Worm (Caenorhabditis elegans) whole organism, L1 larva: Measurements from ENCODE around the gene ZK177.3.
A peak's percentile ranks its signal among the peaks of the same experiment; 100 is the strongest.

Experiments used
- F16B12.6 ChIP-seq: fragments of 150-350 bp; optimal IDR thresholded peaks from 2 replicates; lab custom pipeline; 2014; ENCODE audit warnings: missing biosample characterization, missing genetic modification characterization
- aha-1 ChIP-seq: fragments of 150-350 bp; optimal IDR thresholded peaks from 2 replicates; lab custom pipeline; 2014; ENCODE audit warnings: missing biosample characterization, missing genetic modification characterization
- alr-1 ChIP-seq: fragments of 200-800 bp; sonication (Bioruptor generic); optimal IDR thresholded peaks from 2 replicates; lab custom pipeline; 2018; ENCODE audit warnings: borderline replicate concordance, mild to moderate bottlenecking, missing genetic modification characterization, missing compliant biosample characterization
- blmp-1 ChIP-seq: fragments of 150-350 bp; optimal IDR thresholded peaks from 2 replicates; lab custom pipeline; 2014; ENCODE audit warnings: missing biosample characterization, missing genetic modification characterization
- ceh-63 ChIP-seq: fragments of 200-800 bp; sonication (Bioruptor generic); optimal IDR thresholded peaks from 2 replicates; lab custom pipeline; 2018; ENCODE audit warnings: mild to moderate bottlenecking, missing genetic modification characterization, missing compliant biosample characterization
- ceh-82 ChIP-seq, 3 experiments: fragments of 150-350 bp in 1 of 3; sonication (generic microtip) in 2 of 3; optimal IDR thresholded peaks; 2 replicates each; lab custom pipeline; 2014 to 2017; ENCODE audit warnings: missing biosample characterization in 3 of 3, missing genetic modification characterization in 3 of 3
- ceh-88 ChIP-seq: fragments of 200-800 bp; sonication (Bioruptor generic); IDR thresholded peaks from 2 replicates; pipeline ENCODE4 v1.3.6; 2022; ENCODE audit warnings: missing genetic modification characterization, missing compliant biosample characterization
- dsc-1 ChIP-seq: sonication (generic microtip); optimal IDR thresholded peaks from 2 replicates; lab custom pipeline; 2016; ENCODE audit warnings: mild to moderate bottlenecking, missing genetic modification characterization, missing compliant biosample characterization
- efl-3 ChIP-seq: fragments of 200-800 bp; sonication (Bioruptor generic); optimal IDR thresholded peaks from 2 replicates; lab custom pipeline; 2018; ENCODE audit warnings: mild to moderate bottlenecking, missing genetic modification characterization, missing compliant biosample characterization
- egl-13 ChIP-seq: sonication (generic microtip); optimal IDR thresholded peaks from 2 replicates; lab custom pipeline; 2016; ENCODE audit warnings: missing genotype, missing genetic modification reagents, missing genetic modification characterization, missing compliant biosample characterization
- elt-2 ChIP-seq: sonication (generic microtip); optimal IDR thresholded peaks from 2 replicates; lab custom pipeline; 2016; ENCODE audit warnings: missing genetic modification characterization, mild to moderate bottlenecking, inconsistent platforms, missing compliant biosample characterization, missing genetic modification reagents
- elt-3 ChIP-seq, 6 experiments: fragments of 150-350 bp in 1 of 6; sonication (generic microtip); optimal IDR thresholded peaks; 2 replicates each; lab custom pipeline; 2017 to 2018; ENCODE audit warnings: missing biosample characterization in 6 of 6, missing genetic modification characterization in 6 of 6, inconsistent platforms in 1 of 6
- fkh-10 ChIP-seq: sonication (generic microtip); optimal IDR thresholded peaks from 2 replicates; lab custom pipeline; 2017; ENCODE audit warnings: missing biosample characterization, missing genetic modification reagents, missing genetic modification characterization
- fos-1 ChIP-seq: fragments of 150-350 bp; optimal IDR thresholded peaks from 2 replicates; lab custom pipeline; 2014; ENCODE audit warnings: missing biosample characterization, missing genetic modification characterization
- grh-1 ChIP-seq: fragments of 200-800 bp; sonication (Bioruptor generic); IDR thresholded peaks from 2 replicates; pipeline ENCODE4 v1.3.6; 2022; ENCODE audit warnings: missing genetic modification reagents, missing genetic modification characterization, missing compliant biosample characterization
- hlh-17 ChIP-seq: fragments of 200-800 bp; sonication (Bioruptor generic); optimal IDR thresholded peaks from 2 replicates; lab custom pipeline; 2018; ENCODE audit warnings: missing genetic modification characterization, mild to moderate bottlenecking, missing compliant biosample characterization, moderate library complexity, borderline replicate concordance
- hlh-4 ChIP-seq: sonication (generic microtip); optimal IDR thresholded peaks from 2 replicates; lab custom pipeline; 2016; ENCODE audit warnings: mild to moderate bottlenecking, missing genetic modification characterization, missing compliant biosample characterization
- hpl-2 ChIP-seq: fragments of 150-350 bp; optimal IDR thresholded peaks from 2 replicates; lab custom pipeline; 2014; ENCODE audit warnings: missing biosample characterization, missing genetic modification reagents, missing genetic modification characterization
- irx-1 ChIP-seq: sonication (generic microtip); optimal IDR thresholded peaks from 2 replicates; lab custom pipeline; 2016; ENCODE audit warnings: missing genetic modification characterization, missing compliant biosample characterization
- jun-1 ChIP-seq: fragments of 150-350 bp; optimal IDR thresholded peaks from 2 replicates; lab custom pipeline; 2014; ENCODE audit warnings: missing biosample characterization, missing genetic modification reagents, missing genetic modification characterization
- lin-13 ChIP-seq: fragments of 150-350 bp; optimal IDR thresholded peaks from 2 replicates; lab custom pipeline; 2014; ENCODE audit warnings: missing biosample characterization, missing genetic modification reagents, missing genetic modification characterization
- lin-14 ChIP-seq: fragments of 200-800 bp; sonication (Bioruptor generic); optimal IDR thresholded peaks from 2 replicates; lab custom pipeline; 2018; ENCODE audit warnings: mild to moderate bottlenecking, missing genetic modification characterization, moderate library complexity, missing compliant biosample characterization
- lin-15B ChIP-seq: fragments of 150-350 bp; sonication (generic microtip); optimal IDR thresholded peaks from 3 replicates; lab custom pipeline; 2014; ENCODE audit warnings: missing biosample characterization, missing genetic modification characterization
- lin-39 ChIP-seq: fragments of 150-350 bp; optimal IDR thresholded peaks from 2 replicates; lab custom pipeline; 2014; ENCODE audit warnings: missing biosample characterization, missing genetic modification reagents, missing genetic modification characterization
- mdl-1 ChIP-seq, 2 experiments: fragments of 150-350 bp; optimal IDR thresholded peaks; 2 replicates each; lab custom pipeline; 2014 to 2017; ENCODE audit warnings: missing biosample characterization in 2 of 2, missing genetic modification characterization in 2 of 2, inconsistent platforms in 1 of 2
- mep-1 ChIP-seq: fragments of 150-350 bp; optimal IDR thresholded peaks from 2 replicates; lab custom pipeline; 2014; ENCODE audit warnings: missing biosample characterization, missing genetic modification characterization
- nhr-19 ChIP-seq: fragments of 200-800 bp; sonication (Bioruptor generic); conservative IDR thresholded peaks from 2 replicates; pipeline ENCODE4 v1.3.6; 2022; ENCODE audit warnings: missing genetic modification characterization, missing compliant biosample characterization
- nhr-20 ChIP-seq: sonication (generic microtip); optimal IDR thresholded peaks from 2 replicates; lab custom pipeline; 2016; ENCODE audit warnings: mild to moderate bottlenecking, missing genetic modification characterization, missing compliant biosample characterization
- nhr-237 ChIP-seq: fragments of 150-350 bp; optimal IDR thresholded peaks from 2 replicates; lab custom pipeline; 2014; ENCODE audit warnings: missing biosample characterization, missing genetic modification characterization
- nhr-28 ChIP-seq: fragments of 150-350 bp; optimal IDR thresholded peaks from 2 replicates; lab custom pipeline; 2014; ENCODE audit warnings: missing biosample characterization, missing genetic modification characterization
- nhr-71 ChIP-seq: sonication (generic microtip); optimal IDR thresholded peaks from 2 replicates; lab custom pipeline; 2016; ENCODE audit warnings: mild to moderate bottlenecking, missing genetic modification characterization, moderate library complexity, missing compliant biosample characterization
- nhr-77 ChIP-seq: fragments of 150-350 bp; optimal IDR thresholded peaks from 2 replicates; lab custom pipeline; 2014; ENCODE audit warnings: missing biosample characterization, missing genetic modification characterization
- nhr-84 ChIP-seq: sonication (generic microtip); optimal IDR thresholded peaks from 2 replicates; lab custom pipeline; 2017; ENCODE audit warnings: missing biosample characterization, missing genetic modification characterization
- nhr-85 ChIP-seq: sonication (generic microtip); peaks from one replicate; lab custom pipeline; 2016; ENCODE audit warnings: missing genetic modification characterization, inconsistent platforms, missing compliant biosample characterization
- nhr-90 ChIP-seq: sonication (generic microtip); optimal IDR thresholded peaks from 2 replicates; lab custom pipeline; 2016; ENCODE audit warnings: mild to moderate bottlenecking, missing genetic modification characterization, missing compliant biosample characterization; ENCODE audit not compliant: poor library complexity
- skn-1 ChIP-seq: fragments of 150-350 bp; optimal IDR thresholded peaks from 2 replicates; lab custom pipeline; 2014; ENCODE audit warnings: missing biosample characterization, missing genetic modification characterization
- snpc-4 ChIP-seq: fragments of 150-350 bp; optimal IDR thresholded peaks from 2 replicates; lab custom pipeline; 2014; ENCODE audit warnings: missing biosample characterization, missing genetic modification characterization
- snu-23 ChIP-seq: sonication (generic microtip); optimal IDR thresholded peaks from 2 replicates; lab custom pipeline; 2016; ENCODE audit warnings: missing genetic modification characterization, missing compliant biosample characterization
- sox-4 ChIP-seq: sonication (generic microtip); optimal IDR thresholded peaks from 2 replicates; lab custom pipeline; 2016; ENCODE audit warnings: missing genetic modification characterization, missing compliant biosample characterization
- sptf-1 ChIP-seq: fragments of 150-350 bp; optimal IDR thresholded peaks from 2 replicates; lab custom pipeline; 2014; ENCODE audit warnings: missing biosample characterization, missing genetic modification characterization
- sup-37 ChIP-seq: fragments of 200-800 bp; sonication (Bioruptor generic); optimal IDR thresholded peaks from 2 replicates; lab custom pipeline; 2018; ENCODE audit warnings: mild to moderate bottlenecking, missing genetic modification characterization, missing compliant biosample characterization
- tbx-2 ChIP-seq: sonication (generic microtip); optimal IDR thresholded peaks from 2 replicates; lab custom pipeline; 2016; ENCODE audit warnings: missing genetic modification characterization, missing compliant biosample characterization
- unc-30 ChIP-seq: sonication (generic microtip); optimal IDR thresholded peaks from 2 replicates; lab custom pipeline; 2017; ENCODE audit warnings: missing biosample characterization, missing genetic modification characterization
- unc-86 ChIP-seq: sonication (generic microtip); optimal IDR thresholded peaks from 2 replicates; lab custom pipeline; 2016; ENCODE audit warnings: missing genetic modification characterization, missing compliant biosample characterization
- unc-98 ChIP-seq: fragments of 200-800 bp; sonication (Bioruptor generic); IDR thresholded peaks from 2 replicates; pipeline ENCODE4 v1.3.6; 2022; ENCODE audit warnings: missing genetic modification characterization, missing compliant biosample characterization
- vab-15 ChIP-seq: sonication (generic microtip); optimal IDR thresholded peaks from 2 replicates; lab custom pipeline; 2017; ENCODE audit warnings: missing genotype, mild to moderate bottlenecking, missing genetic modification characterization, missing compliant biosample characterization
- xbp-1 ChIP-seq: sonication (generic microtip); optimal IDR thresholded peaks from 2 replicates; lab custom pipeline; 2016; ENCODE audit warnings: missing genetic modification characterization, missing compliant biosample characterization
- zag-1 ChIP-seq: fragments of 150-350 bp; optimal IDR thresholded peaks from 2 replicates; lab custom pipeline; 2014; ENCODE audit warnings: missing biosample characterization, missing genetic modification characterization
- zip-4 ChIP-seq: fragments of 200-800 bp; sonication (Bioruptor generic); optimal IDR thresholded peaks from 2 replicates; lab custom pipeline; 2018; ENCODE audit warnings: mild to moderate bottlenecking, missing genetic modification characterization, moderate library complexity, missing compliant biosample characterization
- ztf-4 ChIP-seq: fragments of 150-350 bp; optimal IDR thresholded peaks from 2 replicates; lab custom pipeline; 2014; ENCODE audit warnings: missing biosample characterization, missing genetic modification characterization

ZK177.3 gene

ce11 chrII:5543476-5544144 is 28.0 kb downstream of the ZK177.3 start (continued):
- TF ChIP-seq ceh-63 = peak; percentile 95
- TF ChIP-seq unc-98 (GFP tag; lab: Robert Waterston, UW) = peak; percentile 79
- peak; percentile 78 for TF ChIP-seq nhr-84
- TF ChIP-seq unc-30 (tag; lab: Kevin White, UChicago) = peak; percentile 68
- TF ChIP-seq nhr-77 (tag; lab: Kevin White, UChicago) = peak; percentile 99
- peak; percentile 100 for TF ChIP-seq elt-2
- peak; percentile 69 for TF ChIP-seq nhr-28
- peak; percentile 81 for TF ChIP-seq blmp-1 (tag; lab: Kevin White, UChicago)
- peak; percentile 99 for TF ChIP-seq irx-1
- peak; percentile 83 for TF ChIP-seq efl-3 (GFP tag; lab: Kevin White, UChicago)
- TF ChIP-seq aha-1 (tag; lab: Kevin White, UChicago) = peak; percentile 62
- peak; percentile 100 for TF ChIP-seq snu-23 (GFP tag; lab: Kevin White, UChicago)
- TF ChIP-seq lin-39 = peak; percentile 96
- peak; percentile 95 for TF ChIP-seq zip-4 (GFP tag; lab: Kevin White, UChicago)
- TF ChIP-seq hpl-2 (GFP tag; lab: Kevin White, UChicago) = peak; percentile 98
- peak; percentile 100 for TF ChIP-seq nhr-71 (tag; lab: Kevin White, UChicago)
- TF ChIP-seq fos-1 = peak; percentile 97
- TF ChIP-seq egl-13 (tag; lab: Kevin White, UChicago) = peak; percentile 98
- peak; percentile 98 for TF ChIP-seq sox-4 (tag; lab: Kevin White, UChicago)
- peak; percentile 49 for TF ChIP-seq hlh-4 (tag; lab: Kevin White, UChicago)
- peak; percentile 99 for TF ChIP-seq jun-1
- TF ChIP-seq dsc-1 (tag; lab: Kevin White, UChicago) = peak; percentile 99
- peak; percentile 100 for TF ChIP-seq snpc-4 (tag; lab: Kevin White, UChicago)
- TF ChIP-seq lin-15B = peak; percentile 60
- peak; percentile 92 for TF ChIP-seq hlh-17 (GFP tag; lab: Kevin White, UChicago)
- TF ChIP-seq unc-86 (tag; lab: Kevin White, UChicago) = peak; percentile 98
- TF ChIP-seq elt-3 (tag; optimal IDR thresholded peaks at IDR 0.05; lab: Kevin White, UChicago) = peak; percentile 47 to 98 (median 80)
- TF ChIP-seq ceh-88 (GFP tag; lab: Robert Waterston, UW) = peak; percentile 98
- peak; percentile 97 for TF ChIP-seq mep-1
- peak; percentile 99 for TF ChIP-seq lin-14 (GFP tag; lab: Kevin White, UChicago)
- peak; percentile 91 for TF ChIP-seq nhr-237
- peak; percentile 99 for TF ChIP-seq ztf-4 (tag; lab: Kevin White, UChicago)
- peak; percentile 98 for TF ChIP-seq sup-37 (GFP tag; lab: Kevin White, UChicago)
- TF ChIP-seq fkh-10 (GFP tag; lab: Kevin White, UChicago) = peak; percentile 99

ce11 chrII:5544145-5544515 is 28.5 kb downstream of the ZK177.3 start:
- TF ChIP-seq nhr-77 (tag; lab: Kevin White, UChicago) = peak; percentile 78
- peak; percentile 77 for TF ChIP-seq elt-2
- TF ChIP-seq F16B12.6 (tag; lab: Kevin White, UChicago) = peak; percentile 24
- TF ChIP-seq nhr-90 = peak; percentile 69
- peak; percentile 26 for TF ChIP-seq skn-1 (tag; lab: Kevin White, UChicago)
- TF ChIP-seq grh-1 (GFP tag; lab: Robert Waterston, UW) = no peak
- peak; percentile 40 for TF ChIP-seq nhr-84
- TF ChIP-seq vab-15 = no peak
- TF ChIP-seq zag-1 (tag; lab: Kevin White, UChicago) = no peak
- peak; percentile 82 for TF ChIP-seq nhr-19 (GFP tag; lab: Robert Waterston, UW)
- TF ChIP-seq lin-39 = peak; percentile 70
- no peak for TF ChIP-seq egl-13 (tag; lab: Kevin White, UChicago)
- TF ChIP-seq snu-23 (GFP tag; lab: Kevin White, UChicago) = peak; percentile 70
- no peak for TF ChIP-seq sptf-1
- peak; percentile 66 for TF ChIP-seq nhr-85 (tag; lab: Kevin White, UChicago)
- TF ChIP-seq nhr-237 = no peak
- TF ChIP-seq jun-1 = peak; percentile 58
- no peak for TF ChIP-seq tbx-2
- TF ChIP-seq ceh-88 (GFP tag; lab: Robert Waterston, UW) = no peak
- no peak for TF ChIP-seq irx-1
- TF ChIP-seq lin-13 (GFP tag; lab: Kevin White, UChicago) = peak; percentile 31
- TF ChIP-seq ztf-4 (tag; lab: Kevin White, UChicago) = peak; percentile 37
- no peak for TF ChIP-seq ceh-63
- no peak for TF ChIP-seq alr-1 (tag; lab: Kevin White, UChicago)
- peak in 1 of 3 experiments; percentile 29 for TF ChIP-seq ceh-82 (tag; optimal IDR thresholded peaks at IDR 0.05; lab: Kevin White, UChicago)
- TF ChIP-seq mdl-1 (tag; optimal IDR thresholded peaks at IDR 0.05; lab: Kevin White, UChicago) = peak in 1 of 2 experiments; percentile 46
- TF ChIP-seq xbp-1 (tag; lab: Kevin White, UChicago) = peak; percentile 27
- TF ChIP-seq lin-14 (GFP tag; lab: Kevin White, UChicago) = peak; percentile 32
- TF ChIP-seq nhr-20 (tag; lab: Kevin White, UChicago) = peak; percentile 77
